Fruit fly (Drosophila melanogaster): Measurements from ENCODE around the gene alphaTub67C.

- no peak for TF ChIP-seq cic (GFP tag; optimal IDR thresholded peaks at IDR 0.05)
- TF ChIP-seq Crg-1 (GFP tag; optimal IDR thresholded peaks at IDR 0.05): no peak
- TF ChIP-seq kay (GFP tag; ENCODE audit: borderline replicate concordance): no peak
- TF ChIP-seq CG7101 (tag; optimal IDR thresholded peaks at IDR 0.05): no peak
- no peak for TF ChIP-seq CG12768 (GFP tag; optimal IDR thresholded peaks at IDR 0.05)
- no peak for TF ChIP-seq CG7045 (GFP tag; optimal IDR thresholded peaks at IDR 0.05)
- no peak for TF ChIP-seq CG33017 (tag; optimal IDR thresholded peaks at IDR 0.05)
- TF ChIP-seq pad (GFP tag; optimal IDR thresholded peaks at IDR 0.05): no peak
- TF ChIP-seq bab1 (GFP tag; optimal IDR thresholded peaks at IDR 0.05): no peak
- TF ChIP-seq CG14711 (tag; optimal IDR thresholded peaks at IDR 0.05): no peak
- TF ChIP-seq CG1620 (GFP tag; optimal IDR thresholded peaks at IDR 0.05): no peak
- no peak for TF ChIP-seq tj (GFP tag; optimal IDR thresholded peaks at IDR 0.05)
- no peak for TF ChIP-seq CG5204 (GFP tag; optimal IDR thresholded peaks at IDR 0.05)
- no peak for TF ChIP-seq toe (GFP tag; optimal IDR thresholded peaks at IDR 0.05)
These were observed 36.8 kb downstream of the alphaTub67C start for dm6 chr3L:9717839-9718238.
